Fruit fly (Drosophila melanogaster) S2 (cell line): ENCODE results near the gene fkh.

Experiments
- CG8478 ChIP-seq: fragments of >200 bp; optimal IDR thresholded peaks from 2 replicates; lab custom pipeline; 2018
- CTCF ChIP-seq, 2 experiments: fragments of >200 bp; optimal IDR thresholded peaks; 2 replicates each; lab custom pipeline; 2018

- TF ChIP-seq CG8478 (lab: Kevin White, UChicago) (no peak), CTCF (optimal IDR thresholded peaks at IDR 0.05; lab: Kevin White, UChicago) (no peak)
Measured at dm6 chr3R:28576838-28577237, 8.2 kb downstream of the fkh start.
